Worm (Caenorhabditis elegans) whole organism, young adult: Measurements from ENCODE around the gene F43C11.3.

Experiments
- B0035.1 ChIP-seq: sonication (generic microtip); optimal IDR thresholded peaks from 2 replicates; lab custom pipeline; 2016; ENCODE audit warnings: missing genetic modification characterization, mild to moderate bottlenecking, missing compliant biosample characterization, missing genotype, missing genetic modification reagents
- B0336.3 ChIP-seq: fragments of 200-800 bp; sonication (Bioruptor generic); IDR thresholded peaks from 2 replicates; pipeline ENCODE4 v1.3.6; 2022; ENCODE audit warnings: missing genetic modification characterization, missing compliant biosample characterization
- D2030.7 ChIP-seq: fragments of 200-800 bp; sonication (Bioruptor generic); IDR thresholded peaks from 2 replicates; pipeline ENCODE4 v1.3.6; 2022; ENCODE audit warnings: missing genetic modification reagents, missing genetic modification characterization, missing compliant biosample characterization
- F37B4.10 ChIP-seq: fragments of 200-800 bp; sonication (Bioruptor generic); IDR thresholded peaks from 2 replicates; pipeline ENCODE4 v1.3.6; 2022; ENCODE audit warnings: missing genetic modification characterization, missing compliant biosample characterization
- F52B5.7 ChIP-seq: sonication (generic microtip); optimal IDR thresholded peaks from 2 replicates; lab custom pipeline; 2016; ENCODE audit warnings: mild to moderate bottlenecking, missing genetic modification characterization, missing compliant biosample characterization
- K12H6.12 ChIP-seq: fragments of 200-800 bp; sonication (Bioruptor generic); optimal IDR thresholded peaks from 2 replicates; lab custom pipeline; 2018; ENCODE audit warnings: mild to moderate bottlenecking, missing genetic modification characterization, missing compliant biosample characterization
- Y53F4B.3 ChIP-seq: fragments of 200-800 bp; sonication (Bioruptor generic); IDR thresholded peaks from 2 replicates; pipeline ENCODE4 v1.3.6; 2022; ENCODE audit warnings: missing genetic modification reagents, missing genetic modification characterization, missing compliant biosample characterization
- Y53G8AR.9 ChIP-seq: fragments of 200-800 bp; sonication (Bioruptor generic); conservative IDR thresholded peaks from 2 replicates; pipeline ENCODE4 v1.3.6; 2022; ENCODE audit warnings: missing genetic modification reagents, missing genetic modification characterization, missing compliant biosample characterization
- Y79H2A.3 ChIP-seq: fragments of 200-800 bp; sonication (Bioruptor generic); conservative IDR thresholded peaks from 2 replicates; pipeline ENCODE4 v1.3.6; 2022; ENCODE audit warnings: missing genetic modification reagents, missing genetic modification characterization, missing compliant biosample characterization
- ZK185.1 ChIP-seq: sonication (generic microtip); optimal IDR thresholded peaks from 2 replicates; lab custom pipeline; 2016; ENCODE audit warnings: mild to moderate bottlenecking, missing genetic modification characterization, missing compliant biosample characterization; ENCODE audit not compliant: poor library complexity, severe bottlenecking
- akir-1 ChIP-seq: fragments of 200-800 bp; sonication (Bioruptor generic); optimal IDR thresholded peaks from 2 replicates; lab custom pipeline; 2018; ENCODE audit warnings: mild to moderate bottlenecking, missing genetic modification characterization, moderate library complexity, missing compliant biosample characterization
- athp-1 ChIP-seq: sonication (generic microtip); optimal IDR thresholded peaks from 2 replicates; lab custom pipeline; 2017; ENCODE audit warnings: mild to moderate bottlenecking, missing genetic modification characterization, missing compliant biosample characterization
- attf-5 ChIP-seq: fragments of 200-800 bp; sonication (Bioruptor generic); optimal IDR thresholded peaks from 2 replicates; lab custom pipeline; 2018; ENCODE audit warnings: mild to moderate bottlenecking, missing genetic modification characterization, missing compliant biosample characterization
- bed-1 ChIP-seq: fragments of 200-800 bp; sonication (Bioruptor generic); IDR thresholded peaks from 2 replicates; pipeline ENCODE4 v1.3.6; 2022; ENCODE audit warnings: missing genetic modification reagents, missing genetic modification characterization, missing compliant biosample characterization
- ccch-3 ChIP-seq: fragments of 200-800 bp; sonication (Bioruptor generic); optimal IDR thresholded peaks from 2 replicates; lab custom pipeline; 2018; ENCODE audit warnings: mild to moderate bottlenecking, missing genetic modification characterization, missing compliant biosample characterization
- cebp-2 ChIP-seq: fragments of 200-800 bp; sonication (Bioruptor generic); IDR thresholded peaks from 2 replicates; pipeline ENCODE4 v1.3.6; 2022; ENCODE audit warnings: missing genetic modification characterization, missing compliant biosample characterization
- ceh-79 ChIP-seq: sonication (generic microtip); optimal IDR thresholded peaks from 2 replicates; lab custom pipeline; 2017; ENCODE audit warnings: mild to moderate bottlenecking, missing genetic modification characterization, missing compliant biosample characterization
- chd-7 ChIP-seq: sonication (generic microtip); optimal IDR thresholded peaks from 2 replicates; lab custom pipeline; 2016; ENCODE audit warnings: mild to moderate bottlenecking, missing genetic modification characterization, moderate library complexity, missing compliant biosample characterization
- dox-1 ChIP-seq: fragments of 200-800 bp; sonication (Bioruptor generic); IDR thresholded peaks from 2 replicates; pipeline ENCODE4 v1.3.6; 2022; ENCODE audit warnings: missing genetic modification reagents, missing genetic modification characterization, missing compliant biosample characterization
- dpl-1 ChIP-seq: fragments of 150-350 bp; optimal IDR thresholded peaks from 2 replicates; lab custom pipeline; 2014; ENCODE audit warnings: missing biosample characterization, missing genetic modification reagents, missing genetic modification characterization
- egl-18 ChIP-seq: fragments of 200-800 bp; sonication (Bioruptor generic); IDR thresholded peaks from 2 replicates; pipeline ENCODE4 v1.3.6; 2022; ENCODE audit warnings: missing genetic modification reagents, missing genetic modification characterization, missing compliant biosample characterization
- ekl-4 ChIP-seq: fragments of 200-800 bp; sonication (Bioruptor generic); IDR thresholded peaks from 2 replicates; pipeline ENCODE4 v1.3.6; 2022; ENCODE audit warnings: missing genetic modification reagents, missing genetic modification characterization, missing compliant biosample characterization
- ets-4 ChIP-seq: fragments of 200-800 bp; sonication (Bioruptor generic); optimal IDR thresholded peaks from 2 replicates; lab custom pipeline; 2018; ENCODE audit warnings: mild to moderate bottlenecking, missing genetic modification characterization, missing compliant biosample characterization
- gei-17 ChIP-seq: fragments of 200-800 bp; sonication (Bioruptor generic); optimal IDR thresholded peaks from 2 replicates; lab custom pipeline; 2018; ENCODE audit warnings: mild to moderate bottlenecking, missing genetic modification characterization, missing compliant biosample characterization
- him-1 ChIP-seq: sonication (generic microtip); optimal IDR thresholded peaks from 2 replicates; lab custom pipeline; 2016; ENCODE audit warnings: missing genotype, missing genetic modification reagents, missing genetic modification characterization, missing compliant biosample characterization
- hlh-12 ChIP-seq: sonication (generic microtip); optimal IDR thresholded peaks from 2 replicates; lab custom pipeline; 2016; ENCODE audit warnings: missing genetic modification characterization, missing compliant biosample characterization
- hlh-26 ChIP-seq: fragments of 200-800 bp; sonication (Bioruptor generic); conservative IDR thresholded peaks from 2 replicates; pipeline ENCODE4 v1.3.6; 2022; ENCODE audit warnings: missing genetic modification reagents, missing genetic modification characterization, missing compliant biosample characterization
- lag-1 ChIP-seq: fragments of 200-800 bp; sonication (Bioruptor generic); IDR thresholded peaks from 2 replicates; pipeline ENCODE4 v1.3.6; 2022; ENCODE audit warnings: missing genetic modification reagents, missing genetic modification characterization, missing compliant biosample characterization
- let-526 ChIP-seq: fragments of 200-800 bp; sonication (Bioruptor generic); IDR thresholded peaks from 2 replicates; pipeline ENCODE4 v1.3.6; 2022; ENCODE audit warnings: missing genetic modification reagents, missing genetic modification characterization, missing compliant biosample characterization
- lir-1 ChIP-seq: fragments of 200-800 bp; sonication (Bioruptor generic); conservative IDR thresholded peaks from 2 replicates; pipeline ENCODE4 v1.3.6; 2022; ENCODE audit warnings: missing genetic modification reagents, missing genetic modification characterization, missing compliant biosample characterization
- lsl-1 ChIP-seq: fragments of 200-800 bp; sonication (Bioruptor generic); optimal IDR thresholded peaks from 2 replicates; lab custom pipeline; 2018; ENCODE audit warnings: mild to moderate bottlenecking, missing genetic modification characterization, moderate library complexity, missing compliant biosample characterization
- lsy-27 ChIP-seq: sonication (generic microtip); optimal IDR thresholded peaks from 2 replicates; lab custom pipeline; 2017; ENCODE audit warnings: missing genetic modification characterization, mild to moderate bottlenecking, missing compliant biosample characterization, antibody characterized with exemption, missing genotype, borderline replicate concordance; ENCODE audit not compliant: insufficient read depth
- mes-4 ChIP-seq: sonication (generic microtip); optimal IDR thresholded peaks from 2 replicates; lab custom pipeline; 2016; ENCODE audit warnings: missing genotype, missing genetic modification characterization, missing compliant biosample characterization
- nfya-1 ChIP-seq: sonication (generic microtip); optimal IDR thresholded peaks from 2 replicates; lab custom pipeline; 2017; ENCODE audit warnings: antibody characterized with exemption, missing compliant biosample characterization, missing genetic modification characterization, borderline replicate concordance; ENCODE audit not compliant: insufficient read depth
- nhr-27 ChIP-seq: fragments of 200-800 bp; sonication (Bioruptor generic); optimal IDR thresholded peaks from 2 replicates; lab custom pipeline; 2018; ENCODE audit warnings: mild to moderate bottlenecking, missing genetic modification characterization, moderate library complexity, missing compliant biosample characterization
- nhr-80 ChIP-seq: sonication (generic microtip); optimal IDR thresholded peaks from 2 replicates; lab custom pipeline; 2016; ENCODE audit warnings: missing genetic modification characterization, missing compliant biosample characterization
- pha-4 ChIP-seq: fragments of 150-350 bp; sonication (generic microtip); optimal IDR thresholded peaks from 2 replicates; lab custom pipeline; 2014; ENCODE audit warnings: missing biosample characterization, missing genetic modification reagents, missing genetic modification characterization
- rec-8 ChIP-seq, 2 experiments: sonication (generic microtip); optimal IDR thresholded peaks; 2 replicates each; lab custom pipeline; 2016; ENCODE audit warnings: mild to moderate bottlenecking in 2 of 2, missing genetic modification characterization in 2 of 2, missing genetic modification reagents in 2 of 2, missing genotype in 2 of 2, missing biosample characterization in 1 of 2, missing compliant biosample characterization in 1 of 2, moderate library complexity in 1 of 2
- repo-1 ChIP-seq: sonication (generic microtip); optimal IDR thresholded peaks from 2 replicates; lab custom pipeline; 2017; ENCODE audit warnings: mild to moderate bottlenecking, missing genetic modification characterization, missing compliant biosample characterization
- sdz-38 ChIP-seq: sonication (generic microtip); optimal IDR thresholded peaks from 2 replicates; lab custom pipeline; 2016; ENCODE audit warnings: missing genotype, missing genetic modification characterization, missing compliant biosample characterization
- sea-2 ChIP-seq: fragments of 200-800 bp; sonication (Bioruptor generic); IDR thresholded peaks from 2 replicates; pipeline ENCODE4 v1.3.6; 2022; ENCODE audit warnings: missing genetic modification characterization, missing compliant biosample characterization
- snpc-1.3 ChIP-seq: sonication (generic microtip); optimal IDR thresholded peaks from 2 replicates; lab custom pipeline; 2017; ENCODE audit warnings: missing genetic modification characterization, mild to moderate bottlenecking, missing compliant biosample characterization, antibody characterized with exemption, moderate library complexity, missing genotype, missing genetic modification reagents; ENCODE audit not compliant: insufficient read depth
- tlf-1 ChIP-seq: fragments of 200-800 bp; sonication (Bioruptor generic); optimal IDR thresholded peaks from 2 replicates; lab custom pipeline; 2018; ENCODE audit warnings: mild to moderate bottlenecking, missing genetic modification characterization, missing compliant biosample characterization
- unc-62 ChIP-seq: fragments of 150-350 bp; optimal IDR thresholded peaks from 2 replicates; lab custom pipeline; 2014; ENCODE audit warnings: missing biosample characterization, missing genetic modification reagents, missing genetic modification characterization
- ztf-18 ChIP-seq: sonication (generic microtip); optimal IDR thresholded peaks from 2 replicates; lab custom pipeline; 2016; ENCODE audit warnings: missing genotype, mild to moderate bottlenecking, missing genetic modification characterization, missing compliant biosample characterization
- ztf-22 ChIP-seq: fragments of 200-800 bp; sonication (Bioruptor generic); optimal IDR thresholded peaks from 2 replicates; lab custom pipeline; 2018; ENCODE audit warnings: mild to moderate bottlenecking, missing genetic modification characterization, moderate library complexity, missing compliant biosample characterization
- ztf-26 ChIP-seq: sonication (generic microtip); optimal IDR thresholded peaks from 2 replicates; lab custom pipeline; 2017; ENCODE audit warnings: missing genetic modification characterization, missing compliant biosample characterization
- ztf-3 ChIP-seq: fragments of 200-800 bp; sonication (Bioruptor generic); optimal IDR thresholded peaks from 2 replicates; lab custom pipeline; 2018; ENCODE audit warnings: mild to moderate bottlenecking, missing genetic modification characterization, missing compliant biosample characterization

The F43C11.3 gene

ce11 chrII:2378465-2379009, 25.4 kb downstream of the F43C11.3 start (continued):
- TF ChIP-seq tlf-1 (GFP tag; lab: Kevin White, UChicago) = peak; percentile 84
- no peak for TF ChIP-seq hlh-12 (tag; lab: Kevin White, UChicago)
- no peak for TF ChIP-seq sdz-38
- TF ChIP-seq attf-5 (GFP tag; lab: Kevin White, UChicago) = peak; percentile 3
- no peak for TF ChIP-seq K12H6.12 (tag; lab: Kevin White, UChicago)
- TF ChIP-seq ets-4 = peak; percentile 99
- no peak for TF ChIP-seq lsl-1 (GFP tag; lab: Kevin White, UChicago)
- TF ChIP-seq sea-2 (GFP tag; lab: Robert Waterston, UW) = no peak
- no peak for TF ChIP-seq Y53F4B.3
- TF ChIP-seq B0035.1 = no peak
- TF ChIP-seq pha-4 = no peak
- 0 out of 2 replicates have a peak, but pooled peaks have one; percentile 17 for TF ChIP-seq let-526 (GFP tag; lab: Robert Waterston, UW)
- no peak for TF ChIP-seq lag-1 (GFP tag; lab: Robert Waterston, UW)
- no peak for TF ChIP-seq F52B5.7 (tag; lab: Kevin White, UChicago)
- TF ChIP-seq dox-1 = peak; percentile 90; the same call in 1 of the 2 replicates
- no peak for TF ChIP-seq lsy-27 (tag; lab: Kevin White, UChicago)
- no peak for TF ChIP-seq nhr-27 (tag; lab: Kevin White, UChicago)
- TF ChIP-seq unc-62 (GFP tag; lab: Kevin White, UChicago) = peak; percentile 78
- peak; percentile 12 for TF ChIP-seq ztf-18 (tag; lab: Kevin White, UChicago)
- TF ChIP-seq B0336.3 (GFP tag; lab: Robert Waterston, UW) = no peak; the same call in none of the 2 replicates
- 0 out of 2 replicates have a peak, but pooled peaks have one; percentile 55 for TF ChIP-seq Y53G8AR.9
- TF ChIP-seq cebp-2 = no peak
- TF ChIP-seq ZK185.1 (tag; lab: Kevin White, UChicago) = no peak
- TF ChIP-seq egl-18 = no peak
- TF ChIP-seq nhr-80 (tag; lab: Kevin White, UChicago) = peak; percentile 100
- no peak for TF ChIP-seq rec-8 (tag; optimal IDR thresholded peaks at IDR 0.05; lab: Kevin White, UChicago)
- peak; percentile 80 for TF ChIP-seq ztf-3
- no peak for TF ChIP-seq D2030.7 (GFP tag; lab: Robert Waterston, UW)
- no peak for TF ChIP-seq mes-4 (tag; lab: Kevin White, UChicago)
- peak; percentile 31 for TF ChIP-seq chd-7 (tag; lab: Kevin White, UChicago)
- no peak for TF ChIP-seq ekl-4 (GFP tag; lab: Robert Waterston, UW)
- TF ChIP-seq him-1 (tag; lab: Kevin White, UChicago) = no peak
- TF ChIP-seq Y79H2A.3 (GFP tag; lab: Robert Waterston, UW) = no peak
- no peak for TF ChIP-seq dpl-1 (GFP tag; lab: Kevin White, UChicago)
- TF ChIP-seq ztf-26 (tag; lab: Kevin White, UChicago) = peak; percentile 19
- no peak for TF ChIP-seq hlh-26 (GFP tag; lab: Robert Waterston, UW)
- no peak for TF ChIP-seq snpc-1.3 (tag; lab: Kevin White, UChicago)
- TF ChIP-seq gei-17 (GFP tag; lab: Kevin White, UChicago) = peak; percentile 61
- no peak for TF ChIP-seq ceh-79 (tag; lab: Kevin White, UChicago)
- TF ChIP-seq ccch-3 (GFP tag; lab: Kevin White, UChicago) = no peak
- no peak for TF ChIP-seq nfya-1 (tag; lab: Kevin White, UChicago)
- TF ChIP-seq athp-1 = no peak
- TF ChIP-seq repo-1 = peak; percentile 76
- TF ChIP-seq akir-1 = no peak
- TF ChIP-seq bed-1 (GFP tag; lab: Robert Waterston, UW) = no peak
- TF ChIP-seq F37B4.10 (GFP tag; lab: Robert Waterston, UW) = no peak
- peak; percentile 100 for TF ChIP-seq ztf-22 (GFP tag; lab: Kevin White, UChicago)
- 0 out of 2 replicates have a peak, but pooled peaks have one; percentile 45 for TF ChIP-seq lir-1 (GFP tag; lab: Robert Waterston, UW)
